Worm (Caenorhabditis elegans) whole organism, L4/young adult: ENCODE measurements around the gene T01D3.6.

Experiments
- W03F9.2 ChIP-seq: fragments of 150-350 bp; optimal IDR thresholded peaks from 2 replicates; lab custom pipeline; 2014; ENCODE audit warnings: missing biosample characterization, missing genetic modification characterization
- dao-5 ChIP-seq: sonication (generic microtip); optimal IDR thresholded peaks from 2 replicates; lab custom pipeline; 2016; ENCODE audit warnings: missing genotype, missing genetic modification characterization, moderate library complexity, missing compliant biosample characterization
- him-1 ChIP-seq: sonication (generic microtip); optimal IDR thresholded peaks from 2 replicates; lab custom pipeline; 2016; ENCODE audit warnings: missing genotype, missing genetic modification reagents, missing genetic modification characterization, missing compliant biosample characterization

ce11 chrV:13669170-13669569 is 47.5 kb upstream of the T01D3.6 start:
- TF ChIP-seq dao-5 (tag; lab: Kevin White, UChicago): no peak
- TF ChIP-seq him-1 (tag; lab: Kevin White, UChicago): no peak
- no peak for TF ChIP-seq W03F9.2 (tag; lab: Kevin White, UChicago)
